Worm (Caenorhabditis elegans) whole organism, L2 larva: Measurements from ENCODE around the gene Y75B7AL.2.

Source experiments
- ceh-82 ChIP-seq: fragments of 150-350 bp; optimal IDR thresholded peaks from 2 replicates; lab custom pipeline; 2014; ENCODE audit warnings: missing biosample characterization, missing genetic modification characterization
- lin-13 ChIP-seq: fragments of 150-350 bp; optimal IDR thresholded peaks from 2 replicates; lab custom pipeline; 2014; ENCODE audit warnings: missing biosample characterization, missing genetic modification reagents, missing genetic modification characterization
- nhr-12 ChIP-seq: fragments of 150-350 bp; optimal IDR thresholded peaks from 2 replicates; lab custom pipeline; 2014; ENCODE audit warnings: missing biosample characterization, missing genetic modification characterization
- nhr-25 ChIP-seq: fragments of 150-350 bp; sonication (generic microtip); optimal IDR thresholded peaks from 3 replicates; lab custom pipeline; 2014; ENCODE audit warnings: missing biosample characterization, missing genetic modification characterization
- ztf-1 ChIP-seq: fragments of 200-800 bp; sonication (Bioruptor generic); conservative IDR thresholded peaks from 2 replicates; pipeline ENCODE4 v1.3.6; 2022; ENCODE audit warnings: missing genetic modification characterization, missing compliant biosample characterization

- no peak for TF ChIP-seq ztf-1 (GFP tag; lab: Robert Waterston, UW)
- no peak for TF ChIP-seq nhr-25 (tag; lab: Kevin White, UChicago)
- TF ChIP-seq ceh-82: no peak
- TF ChIP-seq lin-13 (GFP tag; lab: Kevin White, UChicago): no peak
- TF ChIP-seq nhr-12: no peak
Measured at ce11 chrV:1302090-1302489, 55.9 kb downstream of the Y75B7AL.2 start.
